Fruit fly (Drosophila melanogaster) whole organism, embryonic: ENCODE measurements around the gene dind.

Experiments
- CG11723 ChIP-seq: fragments of 200-800 bp; sonication (Bioruptor generic); optimal IDR thresholded peaks from 2 replicates; lab custom pipeline; 2017; ENCODE audit warnings: missing biosample characterization, mild to moderate bottlenecking, missing genetic modification characterization
- CG18262 ChIP-seq: fragments of 200-800 bp; optimal IDR thresholded peaks from 3 replicates; lab custom pipeline; 2019; ENCODE audit warnings: missing biosample characterization, mild to moderate bottlenecking, missing genetic modification characterization, moderate library complexity
- CG4707 ChIP-seq: fragments of 200-800 bp; sonication (Bioruptor generic); optimal IDR thresholded peaks from 2 replicates; lab custom pipeline; 2018; ENCODE audit warnings: missing biosample characterization, mild to moderate bottlenecking, missing genetic modification characterization, moderate library complexity
- CG9437 ChIP-seq: fragments of 200-800 bp; sonication (Bioruptor generic); optimal IDR thresholded peaks from 2 replicates; lab custom pipeline; 2018; ENCODE audit warnings: missing biosample characterization, mild to moderate bottlenecking, missing genetic modification characterization
- CG9876 ChIP-seq: fragments of 200-800 bp; sonication (Bioruptor generic); optimal IDR thresholded peaks from 2 replicates; lab custom pipeline; 2016; ENCODE audit warnings: missing biosample characterization, missing genetic modification characterization
- Dref ChIP-seq: fragments of 200-800 bp; sonication (Bioruptor generic); IDR thresholded peaks from 2 replicates; pipeline ENCODE4 v1.3.6; 2022; ENCODE audit warnings: missing biosample characterization, missing genetic modification characterization
- cad ChIP-seq: fragments of >200 bp; optimal IDR thresholded peaks from 2 replicates; lab custom pipeline; 2017; ENCODE audit warnings: missing biosample characterization, missing genetic modification characterization
- dpn ChIP-seq, 2 experiments: fragments of 200-800 bp; sonication (Bioruptor generic); optimal IDR thresholded peaks; 3 replicates each; lab custom pipeline; 2016; ENCODE audit warnings: missing biosample characterization in 2 of 2, missing genetic modification characterization in 2 of 2
- stc ChIP-seq: fragments of 200-800 bp; sonication (Bioruptor generic); IDR thresholded peaks from 2 replicates; pipeline ENCODE4 v1.3.6; 2022; ENCODE audit warnings: missing biosample characterization, missing genetic modification characterization

DNA sequence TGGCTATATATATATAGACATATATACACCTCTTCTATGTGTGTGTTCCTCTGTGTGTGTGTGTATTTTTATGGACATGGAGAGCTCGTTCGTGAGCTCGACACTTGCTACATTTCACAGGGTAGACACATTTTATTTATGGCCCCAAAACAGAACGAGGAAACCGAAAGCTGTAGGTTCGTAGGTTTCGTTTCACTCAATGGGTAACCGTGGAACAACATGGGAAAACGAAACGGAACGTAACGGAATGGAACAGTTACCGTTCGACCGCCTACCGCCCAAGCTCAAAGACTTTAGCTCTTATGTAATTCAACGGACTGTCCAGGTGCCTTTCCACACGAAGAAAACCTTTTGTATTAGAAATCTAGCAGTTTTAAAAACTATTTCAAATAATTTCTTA lies 28.9 kb upstream of the dind start:
- TF ChIP-seq dpn (GFP tag; optimal IDR thresholded peaks at IDR 0.05; lab: Kevin White, UChicago) (no peak), cad (no peak), CG18262 (tag; lab: Kevin White, UChicago) (no peak), CG11723 (GFP tag; lab: Kevin White, UChicago) (no peak), CG4707 (GFP tag; lab: Kevin White, UChicago) (no peak), CG9876 (GFP tag; lab: Kevin White, UChicago) (no peak), Dref (no peak), CG9437 (GFP tag; lab: Kevin White, UChicago) (no peak), stc (no peak)
